Worm (Caenorhabditis elegans) whole organism, young adult: ENCODE results near the gene clc-19.

ENCODE experiments used
- B0019.2 ChIP-seq: fragments of 200-800 bp; sonication (Bioruptor generic); conservative IDR thresholded peaks from 2 replicates; pipeline ENCODE4 v1.3.6; 2022; ENCODE audit warnings: missing genetic modification reagents, missing genetic modification characterization, missing compliant biosample characterization
- K11D2.4 ChIP-seq: fragments of 200-800 bp; sonication (Bioruptor generic); IDR thresholded peaks from 2 replicates; pipeline ENCODE4 v1.3.6; 2022; ENCODE audit warnings: missing genetic modification reagents, missing genetic modification characterization, missing compliant biosample characterization
- ama-1 ChIP-seq, 3 experiments: fragments of 150-350 bp in 1 of 3; sonication (generic microtip) in 2 of 3; optimal IDR thresholded peaks; 2 replicates each; lab custom pipeline; 2014 to 2018; ENCODE audit warnings: missing biosample characterization in 2 of 3, missing genetic modification characterization in 2 of 3, missing genetic modification reagents in 2 of 3
- ceh-27 ChIP-seq: fragments of 200-800 bp; sonication (Bioruptor generic); optimal IDR thresholded peaks from 2 replicates; lab custom pipeline; 2018; ENCODE audit warnings: mild to moderate bottlenecking, missing genetic modification characterization, moderate library complexity, missing compliant biosample characterization
- hmg-1.2 ChIP-seq: fragments of 200-800 bp; sonication (Bioruptor generic); IDR thresholded peaks from 2 replicates; pipeline ENCODE4 v1.3.6; 2022; ENCODE audit warnings: missing genetic modification reagents, missing genetic modification characterization, missing compliant biosample characterization
- lin-35 ChIP-seq, 3 experiments: fragments of 150-350 bp in 2 of 3; sonication (generic microtip) in 1 of 3; optimal IDR thresholded peaks; 2 replicates each; lab custom pipeline; 2014 to 2018; ENCODE audit warnings: missing biosample characterization in 3 of 3, missing genetic modification characterization in 3 of 3, missing genetic modification reagents in 3 of 3
- madf-3 ChIP-seq: fragments of 200-800 bp; sonication (Bioruptor generic); IDR thresholded peaks from 2 replicates; pipeline ENCODE4 v1.3.6; 2022; ENCODE audit warnings: missing genetic modification reagents, missing genetic modification characterization, missing compliant biosample characterization
- pha-4 ChIP-seq: fragments of 150-350 bp; sonication (generic microtip); optimal IDR thresholded peaks from 2 replicates; lab custom pipeline; 2014; ENCODE audit warnings: missing biosample characterization, missing genetic modification reagents, missing genetic modification characterization
- unc-130 ChIP-seq: sonication (generic microtip); optimal IDR thresholded peaks from 2 replicates; lab custom pipeline; 2016; ENCODE audit warnings: missing genetic modification reagents, missing genetic modification characterization, missing compliant biosample characterization
- unc-62 ChIP-seq: fragments of 150-350 bp; optimal IDR thresholded peaks from 2 replicates; lab custom pipeline; 2014; ENCODE audit warnings: missing biosample characterization, missing genetic modification reagents, missing genetic modification characterization
- ztf-22 ChIP-seq: fragments of 200-800 bp; sonication (Bioruptor generic); optimal IDR thresholded peaks from 2 replicates; lab custom pipeline; 2018; ENCODE audit warnings: mild to moderate bottlenecking, missing genetic modification characterization, moderate library complexity, missing compliant biosample characterization
- ztf-26 ChIP-seq: sonication (generic microtip); optimal IDR thresholded peaks from 2 replicates; lab custom pipeline; 2017; ENCODE audit warnings: missing genetic modification characterization, missing compliant biosample characterization

- TF ChIP-seq ama-1 (optimal IDR thresholded peaks at IDR 0.05; lab: Kevin White, UChicago) (no peak), ama-1 (GFP tag; optimal IDR thresholded peaks at IDR 0.05; lab: Kevin White, UChicago) (no peak), K11D2.4 (GFP tag; lab: Robert Waterston, UW) (no peak), hmg-1.2 (GFP tag; lab: Robert Waterston, UW) (no peak), ztf-22 (GFP tag; lab: Kevin White, UChicago) (no peak), pha-4 (tag; lab: Kevin White, UChicago) (no peak), madf-3 (GFP tag; lab: Robert Waterston, UW) (no peak), ceh-27 (GFP tag; lab: Kevin White, UChicago) (no peak), B0019.2 (GFP tag; lab: Robert Waterston, UW) (no peak), unc-130 (no peak), lin-35 (GFP tag; optimal IDR thresholded peaks at IDR 0.05; lab: Kevin White, UChicago) (peak in 1 of 3 experiments; percentile 68), ztf-26 (tag; lab: Kevin White, UChicago) (peak; percentile 39), unc-62 (GFP tag; lab: Kevin White, UChicago) (no peak)
Observed at ce11 chrIII:845485-845884, 27.9 kb downstream of the clc-19 start, which contains the start of gene K02F3.2.
